Fruit fly (Drosophila melanogaster) whole organism, wandering third instar larva: Measurements from ENCODE around the gene CG13047.

Experiments used
- CG32264 ChIP-seq: fragments of 200-800 bp; sonication (Bioruptor generic); optimal IDR thresholded peaks from 2 replicates; lab custom pipeline; 2016; ENCODE audit warnings: missing biosample characterization, missing genetic modification characterization
- CG9705 ChIP-seq: fragments of 200-800 bp; sonication (Bioruptor generic); optimal IDR thresholded peaks from 2 replicates; lab custom pipeline; 2018; ENCODE audit warnings: missing biosample characterization, mild to moderate bottlenecking, missing genetic modification characterization
- CrebA ChIP-seq: fragments of 200-800 bp; sonication (Bioruptor generic); optimal IDR thresholded peaks from 2 replicates; lab custom pipeline; 2016; ENCODE audit warnings: missing biosample characterization, mild to moderate bottlenecking, missing genetic modification characterization, borderline replicate concordance
- Dfd ChIP-seq: fragments of >200 bp; optimal IDR thresholded peaks from 2 replicates; lab custom pipeline; 2017; ENCODE audit warnings: missing biosample characterization, missing genetic modification characterization
- Dif ChIP-seq: fragments of 200-275, 200-300 bp; sonication (Bioruptor generic); optimal IDR thresholded peaks from 2 replicates; lab custom pipeline; 2018; ENCODE audit warnings: missing biosample characterization, missing genetic modification characterization; ENCODE audit not compliant: partially characterized antibody
- GATAd ChIP-seq: sonication (Bioruptor generic); optimal IDR thresholded peaks from 2 replicates; lab custom pipeline; 2016; ENCODE audit warnings: missing biosample characterization, missing genetic modification characterization
- HLH106 ChIP-seq: fragments of 200-800 bp; optimal IDR thresholded peaks from 3 replicates; lab custom pipeline; 2019; ENCODE audit warnings: missing biosample characterization, mild to moderate bottlenecking, missing genetic modification characterization, moderate library complexity
- Hnf4 ChIP-seq: fragments of 200-800 bp; sonication (Bioruptor generic); optimal IDR thresholded peaks from 2 replicates; lab custom pipeline; 2016; ENCODE audit warnings: missing biosample characterization, mild to moderate bottlenecking, missing genetic modification characterization
- Hr78 ChIP-seq: fragments of >200 bp; optimal IDR thresholded peaks from 2 replicates; lab custom pipeline; 2017; ENCODE audit warnings: missing biosample characterization, missing genetic modification characterization
- Hr83 ChIP-seq: fragments of 200-300 bp; sonication (Bioruptor generic); optimal IDR thresholded peaks from 2 replicates; lab custom pipeline; 2016; ENCODE audit warnings: missing biosample characterization, mild to moderate bottlenecking, missing genetic modification characterization, moderate library complexity; ENCODE audit not compliant: poor library complexity, severe bottlenecking
- Jra ChIP-seq: sonication (Bioruptor generic); optimal IDR thresholded peaks from 2 replicates; lab custom pipeline; 2016; ENCODE audit warnings: missing biosample characterization, missing genetic modification characterization
- Mio ChIP-seq: sonication (Bioruptor generic); optimal IDR thresholded peaks from 2 replicates; lab custom pipeline; 2016; ENCODE audit warnings: missing biosample characterization, missing genetic modification characterization
- Myc ChIP-seq: fragments of >200 bp; optimal IDR thresholded peaks from 2 replicates; lab custom pipeline; 2017
- N ChIP-seq: fragments of >200 bp; optimal IDR thresholded peaks from 2 replicates; lab custom pipeline; 2018; ENCODE audit warnings: missing biosample characterization, missing external identifiers, missing genetic modification characterization
- Rel ChIP-seq, 2 experiments: fragments of 200-800 bp; sonication (Bioruptor generic) in 1 of 2; optimal IDR thresholded peaks; 2 replicates in 1 of 2; 3 replicates in 1 of 2; lab custom pipeline; 2016 to 2019; ENCODE audit warnings: mild to moderate bottlenecking in 2 of 2, missing biosample characterization in 2 of 2, missing genetic modification characterization in 2 of 2, moderate library complexity in 1 of 2
- Sp1 ChIP-seq: fragments of 200-800 bp; sonication (Bioruptor generic); optimal IDR thresholded peaks from 3 replicates; lab custom pipeline; 2019; ENCODE audit warnings: missing biosample characterization, mild to moderate bottlenecking, missing genetic modification characterization, moderate library complexity
- Vsx2 ChIP-seq: fragments of 200-300, 225-300 bp; sonication (Bioruptor generic); optimal IDR thresholded peaks from 2 replicates; lab custom pipeline; 2018; ENCODE audit warnings: missing biosample characterization, missing genetic modification characterization; ENCODE audit not compliant: partially characterized antibody
- brk ChIP-seq: fragments of 200-800 bp; sonication (Bioruptor generic); optimal IDR thresholded peaks from 2 replicates; lab custom pipeline; 2016; ENCODE audit warnings: missing biosample characterization, mild to moderate bottlenecking, missing genetic modification characterization
- dl ChIP-seq, 2 experiments: fragments of 175-275, 200-275 bp in 1 of 2; fragments of 200-275 bp in 1 of 2; sonication (Bioruptor generic); optimal IDR thresholded peaks; lab custom pipeline; 2018; ENCODE audit warnings: mild to moderate bottlenecking in 2 of 2, missing biosample characterization in 2 of 2, missing genetic modification characterization in 2 of 2, moderate library complexity in 2 of 2; ENCODE audit not compliant: partially characterized antibody in 2 of 2, insufficient read depth in 1 of 2
- dmrt93B ChIP-seq: fragments of 200-800 bp; sonication (Bioruptor generic); optimal IDR thresholded peaks from 2 replicates; lab custom pipeline; 2018; ENCODE audit warnings: missing biosample characterization, mild to moderate bottlenecking, missing genetic modification characterization
- dsf ChIP-seq: sonication (Bioruptor generic); optimal IDR thresholded peaks from 2 replicates; lab custom pipeline; 2016; ENCODE audit warnings: missing biosample characterization, missing genetic modification characterization, borderline replicate concordance
- ey ChIP-seq: fragments of 200-800 bp; sonication (Bioruptor generic); optimal IDR thresholded peaks from 2 replicates; lab custom pipeline; 2016; ENCODE audit warnings: missing biosample characterization, missing genetic modification characterization
- foxo ChIP-seq, 2 experiments: fragments of 200-800 bp; sonication (Bioruptor generic); optimal IDR thresholded peaks; 2 replicates in 1 of 2; 3 replicates in 1 of 2; lab custom pipeline; 2016 to 2017; ENCODE audit warnings: missing biosample characterization in 2 of 2, missing genetic modification characterization in 2 of 2
- fru ChIP-seq: fragments of 200-800 bp; sonication (Bioruptor generic); optimal IDR thresholded peaks from 3 replicates; lab custom pipeline; 2016; ENCODE audit warnings: missing biosample characterization, mild to moderate bottlenecking, missing genetic modification characterization
- h ChIP-seq: fragments of 200-800 bp; sonication (Bioruptor generic); optimal IDR thresholded peaks from 3 replicates; lab custom pipeline; 2016; ENCODE audit warnings: missing biosample characterization, mild to moderate bottlenecking, missing genetic modification characterization
- lola ChIP-seq: fragments of >200 bp; optimal IDR thresholded peaks from 2 replicates; lab custom pipeline; 2017; ENCODE audit warnings: missing biosample characterization, missing genetic modification characterization
- pan ChIP-seq: fragments of >200 bp; optimal IDR thresholded peaks from 2 replicates; lab custom pipeline; 2017
- psq ChIP-seq: fragments of 200-800 bp; sonication (Bioruptor generic); optimal IDR thresholded peaks from 3 replicates; lab custom pipeline; 2017; ENCODE audit warnings: missing biosample characterization, mild to moderate bottlenecking, missing genetic modification characterization, moderate library complexity
- sage ChIP-seq: fragments of 200-800 bp; sonication (Bioruptor generic); optimal IDR thresholded peaks from 2 replicates; lab custom pipeline; 2016; ENCODE audit warnings: missing biosample characterization, mild to moderate bottlenecking, missing genetic modification characterization
- tai ChIP-seq: sonication (Bioruptor generic); optimal IDR thresholded peaks from 2 replicates; lab custom pipeline; 2016; ENCODE audit warnings: missing biosample characterization, missing genetic modification characterization
- usp ChIP-seq: fragments of >200 bp; optimal IDR thresholded peaks from 2 replicates; lab custom pipeline; 2017; ENCODE audit warnings: missing biosample characterization, missing genetic modification characterization
- woc ChIP-seq: sonication (Bioruptor generic); optimal IDR thresholded peaks from 2 replicates; lab custom pipeline; 2016; ENCODE audit warnings: missing biosample characterization, mild to moderate bottlenecking, missing genetic modification characterization

Gene CG13047

dm6 chr3L:16301153-16301552 is 16.0 kb upstream of the CG13047 start, which contains the start of gene CG4982:
CG4982 (plus strand) TSS chr3L:16301453.
- no peak for TF ChIP-seq Mio (GFP tag; lab: Kevin White, UChicago)
- TF ChIP-seq lola (GFP tag; lab: Kevin White, UChicago), result no peak
- no peak for TF ChIP-seq Jra (GFP tag; lab: Kevin White, UChicago)

DNA sequence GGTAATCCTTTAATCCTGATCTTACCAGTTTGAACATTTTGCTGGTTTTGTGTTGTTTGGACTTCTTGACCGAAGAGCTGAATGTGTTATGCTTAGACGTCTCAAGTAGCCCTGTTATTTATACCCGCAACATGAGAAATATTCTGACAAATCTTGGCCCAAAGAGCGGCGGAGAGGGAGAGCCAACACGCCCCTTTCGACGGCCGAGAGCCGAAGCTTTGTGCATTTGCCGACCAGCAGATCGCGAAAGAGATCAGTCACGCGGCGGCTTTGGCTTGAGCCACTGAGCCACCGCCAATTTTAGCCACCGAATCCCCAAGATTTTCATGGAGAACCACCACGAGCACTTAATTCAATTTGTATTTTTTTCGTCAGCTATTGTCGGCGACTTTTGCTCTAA is 10.3 kb upstream of the CG13047 start, which contains the start of gene CG4962:
Gene CG4962 (minus strand): TSS at position 101 of the 400 bp plus-strand sequence.
- no peak for TF ChIP-seq CG32264 (GFP tag; lab: Kevin White, UChicago)
- no peak for TF ChIP-seq usp (GFP tag; lab: Kevin White, UChicago)
- TF ChIP-seq dl (GFP tag; optimal IDR thresholded peaks at IDR 0.05; lab: Kevin White, UChicago; ENCODE audit: insufficient read depth in 1 of 2, partially characterized antibody in 2 of 2), result no peak
- no peak for TF ChIP-seq brk (GFP tag; lab: Kevin White, UChicago)
- TF ChIP-seq CrebA, result no peak
- no peak for TF ChIP-seq Dif (GFP tag; lab: Kevin White, UChicago)
- TF ChIP-seq fru (GFP tag; lab: Kevin White, UChicago), result no peak
- no peak for TF ChIP-seq Dfd (GFP tag; lab: Kevin White, UChicago)
- no peak for TF ChIP-seq tai (GFP tag; lab: Kevin White, UChicago)
- TF ChIP-seq pan (lab: Kevin White, UChicago), result no peak
- TF ChIP-seq sage, result no peak
- TF ChIP-seq ey (GFP tag; lab: Kevin White, UChicago), result no peak
- no peak for TF ChIP-seq Vsx2 (GFP tag; lab: Kevin White, UChicago)
- TF ChIP-seq dsf (GFP tag; lab: Kevin White, UChicago), result no peak
- TF ChIP-seq Jra (GFP tag; lab: Kevin White, UChicago), result no peak
- TF ChIP-seq woc, result no peak
- no peak for TF ChIP-seq Hr78 (GFP tag; lab: Kevin White, UChicago)
- TF ChIP-seq dmrt93B, result no peak
- no peak for TF ChIP-seq h (GFP tag; lab: Kevin White, UChicago)

dm6 chr3L:16291678-16292077 is 6.5 kb upstream of the CG13047 start:
- TF ChIP-seq Hr83 (GFP tag; lab: Kevin White, UChicago) (no peak), Vsx2 (GFP tag; lab: Kevin White, UChicago) (peak; percentile 88), N (GFP tag; lab: Kevin White, UChicago) (peak; percentile 32), Mio (GFP tag; lab: Kevin White, UChicago) (no peak), Myc (lab: Kevin White, UChicago) (peak; percentile 76), Hnf4 (GFP tag; lab: Kevin White, UChicago) (no peak), lola (GFP tag; lab: Kevin White, UChicago) (peak; percentile 51)

dm6 chr3L:16290850-16291249 is 5.7 kb upstream of the CG13047 start, which contains the start of gene CG13045:
CG13045 (minus strand) TSS chr3L:16290950.
- TF ChIP-seq usp (GFP tag; lab: Kevin White, UChicago) (no peak), dl (GFP tag; optimal IDR thresholded peaks at IDR 0.05; lab: Kevin White, UChicago; ENCODE audit: insufficient read depth in 1 of 2, partially characterized antibody in 2 of 2) (no peak), Rel (GFP tag; optimal IDR thresholded peaks at IDR 0.05; lab: Kevin White, UChicago) (no peak), Rel (tag; optimal IDR thresholded peaks at IDR 0.05; lab: Kevin White, UChicago) (no peak), CG9705 (GFP tag; lab: Kevin White, UChicago) (no peak), foxo (GFP tag; optimal IDR thresholded peaks at IDR 0.05; lab: Kevin White, UChicago) (no peak), psq (GFP tag; lab: Kevin White, UChicago) (no peak), GATAd (GFP tag; lab: Kevin White, UChicago) (no peak), CG32264 (GFP tag; lab: Kevin White, UChicago) (no peak), Sp1 (GFP tag; lab: Kevin White, UChicago) (no peak), HLH106 (tag; lab: Kevin White, UChicago) (no peak), Hr83 (GFP tag; lab: Kevin White, UChicago) (no peak), Jra (GFP tag; lab: Kevin White, UChicago) (no peak), tai (GFP tag; lab: Kevin White, UChicago) (no peak), Hnf4 (GFP tag; lab: Kevin White, UChicago) (no peak), Hr78 (GFP tag; lab: Kevin White, UChicago) (no peak), h (GFP tag; lab: Kevin White, UChicago) (no peak), fru (GFP tag; lab: Kevin White, UChicago) (no peak), Mio (GFP tag; lab: Kevin White, UChicago) (no peak)
